Worm (Caenorhabditis elegans): Measurements from ENCODE around the gene ZK622.5.
A peak's percentile ranks its signal among the peaks of the same experiment; 100 is the strongest.

The ZK622.5 gene

DNA sequence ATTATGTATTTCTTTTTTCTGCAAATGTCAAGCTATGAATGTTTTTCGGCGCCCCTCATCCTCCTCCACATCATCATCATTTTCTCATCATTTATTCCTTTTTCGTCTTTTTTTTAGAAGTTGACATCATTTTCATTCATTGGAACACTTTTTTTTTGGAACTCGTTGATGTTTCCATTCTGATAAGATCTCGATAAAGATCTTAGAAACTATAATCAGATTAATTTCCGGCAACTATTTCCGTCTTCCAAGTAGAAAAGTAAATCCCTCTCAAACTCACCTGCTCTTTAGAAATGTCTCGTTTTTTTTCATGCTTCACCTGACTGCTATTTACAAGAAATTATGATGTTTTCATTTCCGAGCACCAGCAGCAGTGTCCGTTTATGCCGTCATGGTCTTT lies 39.7 kb downstream of the ZK622.5 start:
- TF ChIP-seq ceh-30 (tag; optimal IDR thresholded peaks at IDR 0.05) (no peak), ceh-48 (tag; optimal IDR thresholded peaks at IDR 0.05) (no peak), ceh-18 (tag; optimal IDR thresholded peaks at IDR 0.05) (no peak), elt-2 (tag; optimal IDR thresholded peaks at IDR 0.05) (no peak), lim-6 (tag; optimal IDR thresholded peaks at IDR 0.05) (no peak), nhr-11 (tag; optimal IDR thresholded peaks at IDR 0.05) (no peak), eyg-1 (tag; optimal IDR thresholded peaks at IDR 0.05) (no peak), hlh-8 (tag; optimal IDR thresholded peaks at IDR 0.05) (no peak)

DNA sequence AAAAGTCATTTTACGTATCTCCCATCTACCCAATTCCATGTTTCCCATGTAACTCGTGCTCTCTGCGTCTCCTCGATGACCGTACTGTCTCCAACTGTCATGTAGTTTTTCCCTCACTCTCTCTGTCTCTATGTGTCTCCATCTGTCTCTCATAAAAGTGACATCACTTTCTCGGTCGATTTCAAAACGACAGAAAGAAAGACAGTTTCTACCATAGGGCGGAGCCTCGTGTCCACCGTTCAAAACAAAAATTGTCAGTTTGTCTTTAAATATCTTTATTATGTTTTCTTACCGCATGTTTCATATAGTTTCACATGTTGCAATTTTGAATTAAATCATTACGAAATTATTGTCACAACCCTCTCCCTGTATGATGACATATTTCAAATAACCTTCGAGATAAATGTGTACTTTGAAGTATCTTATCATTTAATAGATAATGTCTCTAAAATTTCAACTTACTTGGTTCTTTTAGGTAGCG lies 41.0 kb downstream of the ZK622.5 start:
- TF ChIP-seq ceh-48 (tag; optimal IDR thresholded peaks at IDR 0.05) (no peak), ceh-9 (tag; optimal IDR thresholded peaks at IDR 0.05) (no peak), sox-2 (GFP tag; IDR thresholded peaks at IDR 0.05) (no peak), gmeb-2 (tag; optimal IDR thresholded peaks at IDR 0.05) (no peak), dve-1 (tag; optimal IDR thresholded peaks at IDR 0.05) (no peak), ttx-3 (tag; optimal IDR thresholded peaks at IDR 0.05) (no peak), hlh-15 (tag; optimal IDR thresholded peaks at IDR 0.05) (no peak), ceh-34 (tag; optimal IDR thresholded peaks at IDR 0.05) (no peak), ceh-18 (tag; optimal IDR thresholded peaks at IDR 0.05) (peak; percentile 57), F13H6.1 (tag; optimal IDR thresholded peaks at IDR 0.05) (no peak), elt-4 (tag; optimal IDR thresholded peaks at IDR 0.05) (no peak), C08G9.2 (tag; optimal IDR thresholded peaks at IDR 0.05) (no peak), hlh-13 (GFP tag; optimal IDR thresholded peaks at IDR 0.05) (no peak), K09A11.1 (tag; optimal IDR thresholded peaks at IDR 0.05; ENCODE audit: insufficient read depth) (no peak), rnt-1 (tag; optimal IDR thresholded peaks at IDR 0.05) (no peak), unc-55 (GFP tag; optimal IDR thresholded peaks at IDR 0.05) (peak; percentile 88), sox-4 (tag; optimal IDR thresholded peaks at IDR 0.05) (no peak), hlh-6 (tag; optimal IDR thresholded peaks at IDR 0.05) (no peak), C38D4.7 (GFP tag; optimal IDR thresholded peaks at IDR 0.05) (no peak), unc-86 (tag; optimal IDR thresholded peaks at IDR 0.05) (no peak), hlh-8 (tag; optimal IDR thresholded peaks at IDR 0.05) (no peak), dmd-4 (tag; optimal IDR thresholded peaks at IDR 0.05; ENCODE audit: borderline replicate concordance) (no peak), T23F11.4 (GFP tag; optimal IDR thresholded peaks at IDR 0.05) (no peak), ref-2 (tag; optimal IDR thresholded peaks at IDR 0.05) (no peak), ceh-31 (tag; optimal IDR thresholded peaks at IDR 0.05) (peak; percentile 31), npax-4 (tag; optimal IDR thresholded peaks at IDR 0.05) (no peak), tbx-7 (tag; optimal IDR thresholded peaks at IDR 0.05) (no peak), nhr-232 (tag; optimal IDR thresholded peaks at IDR 0.05) (no peak), Y22D7AL.16 (tag; optimal IDR thresholded peaks at IDR 0.05) (no peak), ahr-1 (tag; optimal IDR thresholded peaks at IDR 0.05) (no peak), pax-1 (tag; optimal IDR thresholded peaks at IDR 0.05) (peak; percentile 52), pqm-1 (tag; optimal IDR thresholded peaks at IDR 0.05) (peak; percentile 55), ceh-14 (tag; optimal IDR thresholded peaks at IDR 0.05) (no peak), che-1 (tag; optimal IDR thresholded peaks at IDR 0.05) (no peak), sdc-2 (tag; optimal IDR thresholded peaks at IDR 0.05) (no peak), fax-1 (tag; optimal IDR thresholded peaks at IDR 0.05) (no peak), hlh-30 (tag; optimal IDR thresholded peaks at IDR 0.05; ENCODE audit: insufficient read depth) (peak; percentile 48), ztf-16 (tag; optimal IDR thresholded peaks at IDR 0.05) (no peak), lin-11 (tag; optimal IDR thresholded peaks at IDR 0.05) (no peak), tbx-2 (tag; optimal IDR thresholded peaks at IDR 0.05) (no peak), ceh-45 (GFP tag; IDR thresholded peaks at IDR 0.05) (no peak), ceh-19 (GFP tag; optimal IDR thresholded peaks at IDR 0.05) (no peak), K02D7.2 (tag; optimal IDR thresholded peaks at IDR 0.05) (no peak), pha-4 (tag; optimal IDR thresholded peaks at IDR 0.05) (no peak), zip-5 (tag; optimal IDR thresholded peaks at IDR 0.05) (no peak), mec-3 (tag; optimal IDR thresholded peaks at IDR 0.05; ENCODE audit: borderline replicate concordance) (no peak), unc-42 (tag; optimal IDR thresholded peaks at IDR 0.05) (no peak)

All from whole organism, late embryonic.